Fruit fly (Drosophila melanogaster) whole organism, pupa: ENCODE data around the gene CAH1.
A peak's percentile ranks its signal among the peaks of the same experiment; 100 is the strongest.

ENCODE experiments used
- CG10348 ChIP-seq: fragments of 200-800 bp; sonication (Bioruptor generic); IDR thresholded peaks from 2 replicates; pipeline ENCODE4 v1.3.6; 2022; ENCODE audit warnings: missing biosample characterization, missing genetic modification characterization
- CG12605 ChIP-seq: fragments of 200-800 bp; sonication (Bioruptor generic); IDR thresholded peaks from 2 replicates; pipeline ENCODE4 v1.3.6; 2022; ENCODE audit warnings: missing biosample characterization, missing genetic modification characterization
- CG13204 ChIP-seq: fragments of 200-800 bp; sonication (Bioruptor generic); optimal IDR thresholded peaks from 2 replicates; lab custom pipeline; 2018; ENCODE audit warnings: missing biosample characterization, mild to moderate bottlenecking, missing genetic modification characterization, moderate library complexity
- CG14655 ChIP-seq: fragments of 200-800 bp; sonication (Bioruptor generic); optimal IDR thresholded peaks from 3 replicates; lab custom pipeline; 2017; ENCODE audit warnings: mild to moderate bottlenecking, missing biosample characterization, missing genetic modification reagents, missing genetic modification characterization
- CG15710 ChIP-seq: fragments of 200-800 bp; sonication (Bioruptor generic); optimal IDR thresholded peaks from 2 replicates; lab custom pipeline; 2018; ENCODE audit warnings: missing biosample characterization, mild to moderate bottlenecking, missing genetic modification characterization, moderate library complexity
- CG17806 ChIP-seq: fragments of 200-800 bp; sonication (Bioruptor generic); optimal IDR thresholded peaks from 2 replicates; lab custom pipeline; 2018; ENCODE audit warnings: missing biosample characterization, mild to moderate bottlenecking, missing genetic modification characterization, moderate library complexity
- CG32121 ChIP-seq: fragments of 200-800 bp; sonication (Bioruptor generic); IDR thresholded peaks from 2 replicates; pipeline ENCODE4 v1.3.6; 2022; ENCODE audit warnings: missing biosample characterization, missing genetic modification characterization
- CG34367 ChIP-seq: fragments of 200-800 bp; sonication (Bioruptor generic); optimal IDR thresholded peaks from 2 replicates; lab custom pipeline; 2018; ENCODE audit warnings: missing biosample characterization, mild to moderate bottlenecking, missing genetic modification characterization
- CG4496 ChIP-seq: fragments of 200-800 bp; sonication (Bioruptor generic); IDR thresholded peaks from 3 replicates; pipeline ENCODE4 v1.3.6; 2022; ENCODE audit warnings: missing biosample characterization, missing genetic modification characterization
- CG8159 ChIP-seq: fragments of 200-800 bp; sonication (Bioruptor generic); optimal IDR thresholded peaks from 3 replicates; lab custom pipeline; 2018; ENCODE audit warnings: missing biosample characterization, mild to moderate bottlenecking, missing genetic modification characterization, moderate library complexity
- CG8301 ChIP-seq: fragments of 200-800 bp; sonication (Bioruptor generic); optimal IDR thresholded peaks from 2 replicates; lab custom pipeline; 2018; ENCODE audit warnings: missing biosample characterization, mild to moderate bottlenecking, missing genetic modification characterization
- CG9948 ChIP-seq: fragments of 200-800 bp; sonication (Bioruptor generic); optimal IDR thresholded peaks from 2 replicates; lab custom pipeline; 2018; ENCODE audit warnings: missing biosample characterization, mild to moderate bottlenecking, missing genetic modification characterization, moderate library complexity
- D1 ChIP-seq: fragments of 200-800 bp; sonication (Bioruptor generic); optimal IDR thresholded peaks from 2 replicates; lab custom pipeline; 2018; ENCODE audit warnings: missing biosample characterization, mild to moderate bottlenecking, missing genetic modification characterization, moderate library complexity
- EcR ChIP-seq: fragments of 200-800 bp; sonication (Bioruptor generic); optimal IDR thresholded peaks from 3 replicates; lab custom pipeline; 2019; ENCODE audit warnings: missing biosample characterization, missing genetic modification characterization, mild to moderate bottlenecking, moderate library complexity, missing genetic modification reagents
- Ets98B ChIP-seq: fragments of 200-800 bp; sonication (Bioruptor generic); IDR thresholded peaks from 2 replicates; pipeline ENCODE4 v1.3.6; 2022; ENCODE audit warnings: missing biosample characterization, missing genetic modification characterization
- Pif1A ChIP-seq: fragments of 200-800 bp; sonication (Bioruptor generic); optimal IDR thresholded peaks from 3 replicates; lab custom pipeline; 2016; ENCODE audit warnings: missing biosample characterization, missing genetic modification characterization
- Pif1B ChIP-seq: fragments of 200-800 bp; sonication (Bioruptor generic); optimal IDR thresholded peaks from 3 replicates; lab custom pipeline; 2016; ENCODE audit warnings: missing biosample characterization, missing genetic modification characterization
- Snoo ChIP-seq: fragments of 200-800 bp; sonication (Bioruptor generic); optimal IDR thresholded peaks from 3 replicates; lab custom pipeline; 2017; ENCODE audit warnings: missing biosample characterization, mild to moderate bottlenecking, missing genetic modification characterization, inconsistent platforms
- fd96Ca ChIP-seq: fragments of 200-800 bp; sonication (Bioruptor generic); IDR thresholded peaks from 3 replicates; pipeline ENCODE4 v1.3.6; 2022; ENCODE audit warnings: missing biosample characterization, missing genetic modification characterization
- gl ChIP-seq: fragments of 200-800 bp; sonication (Bioruptor generic); optimal IDR thresholded peaks from 2 replicates; lab custom pipeline; 2018; ENCODE audit warnings: missing biosample characterization, mild to moderate bottlenecking, missing genetic modification characterization
- rn ChIP-seq: fragments of 200-800 bp; sonication (Bioruptor generic); IDR thresholded peaks from 2 replicates; pipeline ENCODE4 v1.3.6; 2022; ENCODE audit warnings: missing biosample characterization, missing genetic modification characterization

The CAH1 gene

dm6 chr2L:13835002-13835910 lies 31.8 kb downstream of the CAH1 start, which contains the start of the genes mRpS23 and CenG1A:
TSS of gene mRpS23 (minus strand) at chr2L:13835072.
TSS of gene CenG1A (plus strand) at chr2L:13835564.
- TF ChIP-seq CG10348 (GFP tag; lab: Robert Waterston, UW) (peak; percentile 99), CG14655 (GFP tag; lab: Kevin White, UChicago) (peak; percentile 100), gl (tag; lab: Kevin White, UChicago) (peak; percentile 100), CG32121 (peak; percentile 100), CG8301 (peak; percentile 100), CG4496 (GFP tag; lab: Robert Waterston, UW) (peak; percentile 100), Ets98B (peak; percentile 100), D1 (tag; lab: Kevin White, UChicago) (no peak), CG13204 (GFP tag; lab: Kevin White, UChicago) (no peak), CG12605 (GFP tag; lab: Robert Waterston, UW) (peak; percentile 100), rn (GFP tag; lab: Robert Waterston, UW) (peak; percentile 100), EcR (GFP tag; lab: Kevin White, UChicago) (peak; percentile 67), CG17806 (tag; lab: Kevin White, UChicago) (peak; percentile 100), CG34367 (peak; percentile 100), Snoo (tag; lab: Kevin White, UChicago) (peak; percentile 100), Pif1B (GFP tag; lab: Kevin White, UChicago) (peak; percentile 100), CG15710 (tag; lab: Kevin White, UChicago) (peak; percentile 100), fd96Ca (GFP tag; lab: Robert Waterston, UW) (peak; percentile 100), Pif1A (GFP tag; lab: Kevin White, UChicago) (peak; percentile 100), CG9948 (tag; lab: Kevin White, UChicago) (peak; percentile 100), CG8159 (tag; lab: Kevin White, UChicago) (peak; percentile 100)
- TF ChIP-seq, all 21 proteins: peak for 19

- no peak for TF ChIP-seq CG8159 (tag; lab: Kevin White, UChicago)
- TF ChIP-seq CG15710 (tag; lab: Kevin White, UChicago), result no peak
- no peak for TF ChIP-seq CG9948 (tag; lab: Kevin White, UChicago)
- TF ChIP-seq CG8301, result no peak
- TF ChIP-seq gl (tag; lab: Kevin White, UChicago), result no peak
- TF ChIP-seq CG10348 (GFP tag; lab: Robert Waterston, UW), result no peak
- no peak for TF ChIP-seq CG13204 (GFP tag; lab: Kevin White, UChicago)
- TF ChIP-seq rn (GFP tag; lab: Robert Waterston, UW), result no peak
- no peak for TF ChIP-seq Ets98B
- no peak for TF ChIP-seq CG32121
- TF ChIP-seq Pif1A (GFP tag; lab: Kevin White, UChicago), result no peak
- TF ChIP-seq CG14655 (GFP tag; lab: Kevin White, UChicago), result no peak
- no peak for TF ChIP-seq Snoo (tag; lab: Kevin White, UChicago)
- TF ChIP-seq Pif1B (GFP tag; lab: Kevin White, UChicago), result no peak
- TF ChIP-seq CG12605 (GFP tag; lab: Robert Waterston, UW), result no peak
- TF ChIP-seq CG17806 (tag; lab: Kevin White, UChicago), result no peak
Measured at dm6 chr2L:13835959-13836358, 32.5 kb downstream of the CAH1 start.

- TF ChIP-seq Snoo (tag; lab: Kevin White, UChicago) (no peak), CG9948 (tag; lab: Kevin White, UChicago) (no peak), CG12605 (GFP tag; lab: Robert Waterston, UW) (no peak), CG10348 (GFP tag; lab: Robert Waterston, UW) (no peak), CG8159 (tag; lab: Kevin White, UChicago) (no peak), CG15710 (tag; lab: Kevin White, UChicago) (no peak), CG14655 (GFP tag; lab: Kevin White, UChicago) (no peak)
Measured at dm6 chr2L:13837579-13837978, 34.2 kb downstream of the CAH1 start.

dm6 chr2L:13838647-13839390 lies 35.4 kb downstream of the CAH1 start:
- TF ChIP-seq CG17806 (tag; lab: Kevin White, UChicago) (no peak), CG9948 (tag; lab: Kevin White, UChicago) (no peak), Snoo (tag; lab: Kevin White, UChicago) (no peak), CG34367 (no peak), D1 (tag; lab: Kevin White, UChicago) (no peak), Ets98B (no peak), CG14655 (GFP tag; lab: Kevin White, UChicago) (no peak), gl (tag; lab: Kevin White, UChicago) (no peak), fd96Ca (GFP tag; lab: Robert Waterston, UW) (no peak), CG10348 (GFP tag; lab: Robert Waterston, UW) (no peak), CG13204 (GFP tag; lab: Kevin White, UChicago) (no peak)
- TF ChIP-seq, all 21 proteins: peak for 0

dm6 chr2L:13839744-13840151 lies 36.3 kb downstream of the CAH1 start:
- TF ChIP-seq CG8301 (peak; percentile 88), rn (GFP tag; lab: Robert Waterston, UW) (peak; percentile 48; the same call in 1 of the 2 replicates), gl (tag; lab: Kevin White, UChicago) (peak; percentile 40), CG15710 (tag; lab: Kevin White, UChicago) (peak; percentile 83), Snoo (tag; lab: Kevin White, UChicago) (peak; percentile 91), CG14655 (GFP tag; lab: Kevin White, UChicago) (peak; percentile 92), CG32121 (peak; percentile 90), Pif1A (GFP tag; lab: Kevin White, UChicago) (peak; percentile 83), EcR (GFP tag; lab: Kevin White, UChicago) (no peak), CG8159 (tag; lab: Kevin White, UChicago) (peak; percentile 86), CG4496 (GFP tag; lab: Robert Waterston, UW) (peak; percentile 86), fd96Ca (GFP tag; lab: Robert Waterston, UW) (no peak; the same call in 2 of the 3 replicates), D1 (tag; lab: Kevin White, UChicago) (peak; percentile 82), Ets98B (peak; percentile 80), Pif1B (GFP tag; lab: Kevin White, UChicago) (peak; percentile 76), CG9948 (tag; lab: Kevin White, UChicago) (peak; percentile 88), CG10348 (GFP tag; lab: Robert Waterston, UW) (0 out of 2 replicates have a peak, but pooled peaks have one; percentile 16), CG13204 (GFP tag; lab: Kevin White, UChicago) (peak; percentile 46), CG17806 (tag; lab: Kevin White, UChicago) (peak; percentile 81), CG34367 (peak; percentile 76), CG12605 (GFP tag; lab: Robert Waterston, UW) (peak; percentile 56)
